Worm (Caenorhabditis elegans) whole organism, L4 larva: ENCODE results near the gene Y59E9AL.8.

ENCODE experiments used
- F49E8.2 ChIP-seq: sonication (generic microtip); optimal IDR thresholded peaks from 2 replicates; lab custom pipeline; 2016; ENCODE audit warnings: missing compliant biosample characterization, mild to moderate bottlenecking, missing genetic modification characterization, borderline replicate concordance
- aly-2 ChIP-seq: sonication (generic microtip); optimal IDR thresholded peaks from 2 replicates; lab custom pipeline; 2018; ENCODE audit warnings: missing biosample characterization, missing genetic modification characterization
- ama-1 ChIP-seq: fragments of 150-350 bp; optimal IDR thresholded peaks from 2 replicates; lab custom pipeline; 2014; ENCODE audit warnings: inconsistent platforms, mixed read lengths
- fkh-10 ChIP-seq: fragments of 150-350 bp; optimal IDR thresholded peaks from 2 replicates; lab custom pipeline; 2014; ENCODE audit warnings: missing biosample characterization, missing genetic modification reagents, missing genetic modification characterization
- gei-8 ChIP-seq: fragments of 200-800 bp; sonication (Bioruptor generic); optimal IDR thresholded peaks from 2 replicates; lab custom pipeline; 2018; ENCODE audit warnings: mild to moderate bottlenecking, missing genetic modification characterization, missing compliant biosample characterization
- mep-1 ChIP-seq: fragments of 150-350 bp; sonication (generic microtip); optimal IDR thresholded peaks from 3 replicates; lab custom pipeline; 2014; ENCODE audit warnings: missing biosample characterization, missing genetic modification characterization
- spr-3 ChIP-seq: fragments of 200-800 bp; sonication (Bioruptor generic); optimal IDR thresholded peaks from 2 replicates; lab custom pipeline; 2018; ENCODE audit warnings: mild to moderate bottlenecking, missing genetic modification characterization, missing compliant biosample characterization
- vab-7 ChIP-seq: fragments of 200-800 bp; sonication (Bioruptor generic); IDR thresholded peaks from 2 replicates; pipeline ENCODE4 v1.3.6; 2022; ENCODE audit warnings: missing genetic modification reagents, missing genetic modification characterization, missing compliant biosample characterization
- ztf-11 ChIP-seq: fragments of 150-350 bp; optimal IDR thresholded peaks from 2 replicates; lab custom pipeline; 2014; ENCODE audit warnings: missing biosample characterization, missing genetic modification characterization

ce11 chrIV:5210606-5211005, 13.5 kb downstream of the Y59E9AL.8 start:
- no peak for TF ChIP-seq aly-2 (tag; lab: Kevin White, UChicago)
- TF ChIP-seq ama-1 (lab: Kevin White, UChicago), result no peak
- TF ChIP-seq F49E8.2 (tag; lab: Kevin White, UChicago), result no peak
- no peak for TF ChIP-seq gei-8
- no peak for TF ChIP-seq vab-7 (GFP tag; lab: Robert Waterston, UW)
- no peak for TF ChIP-seq ztf-11 (tag; lab: Kevin White, UChicago)
- TF ChIP-seq spr-3 (GFP tag; lab: Kevin White, UChicago), result no peak
- no peak for TF ChIP-seq fkh-10 (GFP tag; lab: Kevin White, UChicago)
- peak; percentile 5 for TF ChIP-seq mep-1 (tag; lab: Kevin White, UChicago)
